Fruit fly (Drosophila melanogaster): Measurements from ENCODE around the gene Cyp12a4.

dm6 chr3R:19182848-19183247 lies 47.9 kb downstream of the Cyp12a4 start:
- TF ChIP-seq ttk (optimal IDR thresholded peaks at IDR 0.05) = no peak
- no peak for TF ChIP-seq h (optimal IDR thresholded peaks at IDR 0.05)
- TF ChIP-seq psq (optimal IDR thresholded peaks at IDR 0.05) = no peak
- TF ChIP-seq Sin3A (optimal IDR thresholded peaks at IDR 0.05) = no peak
- TF ChIP-seq Myc (optimal IDR thresholded peaks at IDR 0.05) = no peak
- no peak for TF ChIP-seq insv (optimal IDR thresholded peaks at IDR 0.05)
